Fruit fly (Drosophila melanogaster) whole organism, pupa: ENCODE results near the gene CG3337.

Experiments used
- CG10348 ChIP-seq: fragments of 200-800 bp; sonication (Bioruptor generic); IDR thresholded peaks from 2 replicates; pipeline ENCODE4 v1.3.6; 2022; ENCODE audit warnings: missing biosample characterization, missing genetic modification characterization
- CG12605 ChIP-seq: fragments of 200-800 bp; sonication (Bioruptor generic); IDR thresholded peaks from 2 replicates; pipeline ENCODE4 v1.3.6; 2022; ENCODE audit warnings: missing biosample characterization, missing genetic modification characterization
- CG13204 ChIP-seq: fragments of 200-800 bp; sonication (Bioruptor generic); optimal IDR thresholded peaks from 2 replicates; lab custom pipeline; 2018; ENCODE audit warnings: missing biosample characterization, mild to moderate bottlenecking, missing genetic modification characterization, moderate library complexity
- CG14655 ChIP-seq: fragments of 200-800 bp; sonication (Bioruptor generic); optimal IDR thresholded peaks from 3 replicates; lab custom pipeline; 2017; ENCODE audit warnings: mild to moderate bottlenecking, missing biosample characterization, missing genetic modification reagents, missing genetic modification characterization
- CG15710 ChIP-seq: fragments of 200-800 bp; sonication (Bioruptor generic); optimal IDR thresholded peaks from 2 replicates; lab custom pipeline; 2018; ENCODE audit warnings: missing biosample characterization, mild to moderate bottlenecking, missing genetic modification characterization, moderate library complexity
- CG17806 ChIP-seq: fragments of 200-800 bp; sonication (Bioruptor generic); optimal IDR thresholded peaks from 2 replicates; lab custom pipeline; 2018; ENCODE audit warnings: missing biosample characterization, mild to moderate bottlenecking, missing genetic modification characterization, moderate library complexity
- CG32121 ChIP-seq: fragments of 200-800 bp; sonication (Bioruptor generic); IDR thresholded peaks from 2 replicates; pipeline ENCODE4 v1.3.6; 2022; ENCODE audit warnings: missing biosample characterization, missing genetic modification characterization
- CG34367 ChIP-seq: fragments of 200-800 bp; sonication (Bioruptor generic); optimal IDR thresholded peaks from 2 replicates; lab custom pipeline; 2018; ENCODE audit warnings: missing biosample characterization, mild to moderate bottlenecking, missing genetic modification characterization
- CG4496 ChIP-seq: fragments of 200-800 bp; sonication (Bioruptor generic); IDR thresholded peaks from 3 replicates; pipeline ENCODE4 v1.3.6; 2022; ENCODE audit warnings: missing biosample characterization, missing genetic modification characterization
- CG8159 ChIP-seq: fragments of 200-800 bp; sonication (Bioruptor generic); optimal IDR thresholded peaks from 3 replicates; lab custom pipeline; 2018; ENCODE audit warnings: missing biosample characterization, mild to moderate bottlenecking, missing genetic modification characterization, moderate library complexity
- CG8301 ChIP-seq: fragments of 200-800 bp; sonication (Bioruptor generic); optimal IDR thresholded peaks from 2 replicates; lab custom pipeline; 2018; ENCODE audit warnings: missing biosample characterization, mild to moderate bottlenecking, missing genetic modification characterization
- CG9948 ChIP-seq: fragments of 200-800 bp; sonication (Bioruptor generic); optimal IDR thresholded peaks from 2 replicates; lab custom pipeline; 2018; ENCODE audit warnings: missing biosample characterization, mild to moderate bottlenecking, missing genetic modification characterization, moderate library complexity
- D1 ChIP-seq: fragments of 200-800 bp; sonication (Bioruptor generic); optimal IDR thresholded peaks from 2 replicates; lab custom pipeline; 2018; ENCODE audit warnings: missing biosample characterization, mild to moderate bottlenecking, missing genetic modification characterization, moderate library complexity
- EcR ChIP-seq: fragments of 200-800 bp; sonication (Bioruptor generic); optimal IDR thresholded peaks from 3 replicates; lab custom pipeline; 2019; ENCODE audit warnings: missing biosample characterization, missing genetic modification characterization, mild to moderate bottlenecking, moderate library complexity, missing genetic modification reagents
- Ets98B ChIP-seq: fragments of 200-800 bp; sonication (Bioruptor generic); IDR thresholded peaks from 2 replicates; pipeline ENCODE4 v1.3.6; 2022; ENCODE audit warnings: missing biosample characterization, missing genetic modification characterization
- Pif1A ChIP-seq: fragments of 200-800 bp; sonication (Bioruptor generic); optimal IDR thresholded peaks from 3 replicates; lab custom pipeline; 2016; ENCODE audit warnings: missing biosample characterization, missing genetic modification characterization
- Pif1B ChIP-seq: fragments of 200-800 bp; sonication (Bioruptor generic); optimal IDR thresholded peaks from 3 replicates; lab custom pipeline; 2016; ENCODE audit warnings: missing biosample characterization, missing genetic modification characterization
- Snoo ChIP-seq: fragments of 200-800 bp; sonication (Bioruptor generic); optimal IDR thresholded peaks from 3 replicates; lab custom pipeline; 2017; ENCODE audit warnings: missing biosample characterization, mild to moderate bottlenecking, missing genetic modification characterization, inconsistent platforms
- fd96Ca ChIP-seq: fragments of 200-800 bp; sonication (Bioruptor generic); IDR thresholded peaks from 3 replicates; pipeline ENCODE4 v1.3.6; 2022; ENCODE audit warnings: missing biosample characterization, missing genetic modification characterization
- gl ChIP-seq: fragments of 200-800 bp; sonication (Bioruptor generic); optimal IDR thresholded peaks from 2 replicates; lab custom pipeline; 2018; ENCODE audit warnings: missing biosample characterization, mild to moderate bottlenecking, missing genetic modification characterization
- rn ChIP-seq: fragments of 200-800 bp; sonication (Bioruptor generic); IDR thresholded peaks from 2 replicates; pipeline ENCODE4 v1.3.6; 2022; ENCODE audit warnings: missing biosample characterization, missing genetic modification characterization

The CG3337 gene

dm6 chr3R:21199085-21199899 is 24.1 kb downstream of the CG3337 start:
- TF ChIP-seq CG14655 (GFP tag; lab: Kevin White, UChicago) (peak; percentile 1), Pif1A (no peak), CG9948 (tag; lab: Kevin White, UChicago) (no peak), CG13204 (GFP tag; lab: Kevin White, UChicago) (no peak), EcR (GFP tag; lab: Kevin White, UChicago) (peak; percentile 27), CG8301 (tag; lab: Kevin White, UChicago) (no peak)
- TF ChIP-seq, all 21 proteins: peak for 2

dm6 chr3R:21198073-21198472 is 25.3 kb downstream of the CG3337 start:
- no peak for TF ChIP-seq CG14655 (GFP tag; lab: Kevin White, UChicago)
- TF ChIP-seq CG17806, result no peak

dm6 chr3R:21197566-21197965 is 25.8 kb downstream of the CG3337 start:
- TF ChIP-seq CG8159 (tag; lab: Kevin White, UChicago), result no peak
- no peak for TF ChIP-seq D1 (tag; lab: Kevin White, UChicago)
- TF ChIP-seq CG15710 (tag; lab: Kevin White, UChicago), result no peak
- TF ChIP-seq Pif1A, result no peak
- TF ChIP-seq CG14655 (GFP tag; lab: Kevin White, UChicago), result no peak
- no peak for TF ChIP-seq CG4496 (GFP tag; lab: Robert Waterston, UW)
- no peak for TF ChIP-seq Ets98B (GFP tag; lab: Robert Waterston, UW)
- TF ChIP-seq CG9948 (tag; lab: Kevin White, UChicago), result no peak
- no peak for TF ChIP-seq fd96Ca (GFP tag; lab: Robert Waterston, UW)
- TF ChIP-seq rn (GFP tag; lab: Robert Waterston, UW), result no peak
- TF ChIP-seq Snoo (tag; lab: Kevin White, UChicago), result no peak
- TF ChIP-seq gl (tag; lab: Kevin White, UChicago), result no peak
- no peak for TF ChIP-seq Pif1B
- TF ChIP-seq CG8301 (tag; lab: Kevin White, UChicago), result no peak
- TF ChIP-seq CG13204 (GFP tag; lab: Kevin White, UChicago), result no peak
- no peak for TF ChIP-seq EcR (GFP tag; lab: Kevin White, UChicago)
- TF ChIP-seq CG10348, result no peak
- no peak for TF ChIP-seq CG32121 (GFP tag; lab: Robert Waterston, UW)

- TF ChIP-seq CG14655 (GFP tag; lab: Kevin White, UChicago) (peak; percentile 66), gl (tag; lab: Kevin White, UChicago) (no peak), Pif1A (peak; percentile 43), CG8159 (tag; lab: Kevin White, UChicago) (peak; percentile 68), CG8301 (tag; lab: Kevin White, UChicago) (peak; percentile 62), CG10348 (no peak), fd96Ca (GFP tag; lab: Robert Waterston, UW) (0 out of 3 replicates have a peak, but pooled peaks have one; percentile 15), CG4496 (GFP tag; lab: Robert Waterston, UW) (peak; percentile 62; the same call in 2 of the 3 replicates), Ets98B (GFP tag; lab: Robert Waterston, UW) (peak; percentile 29), CG17806 (peak; percentile 53), CG13204 (GFP tag; lab: Kevin White, UChicago) (no peak), CG9948 (tag; lab: Kevin White, UChicago) (peak; percentile 42), CG15710 (tag; lab: Kevin White, UChicago) (peak; percentile 56), CG32121 (GFP tag; lab: Robert Waterston, UW) (peak; percentile 41; the same call in 1 of the 2 replicates), Snoo (tag; lab: Kevin White, UChicago) (peak; percentile 18), D1 (tag; lab: Kevin White, UChicago) (no peak), CG34367 (tag; lab: Kevin White, UChicago) (peak; percentile 26), CG12605 (GFP tag; lab: Robert Waterston, UW) (0 out of 2 replicates have a peak, but pooled peaks have one; percentile 39), Pif1B (peak; percentile 2)
- TF ChIP-seq, all 21 proteins: peak for 15
Observed at dm6 chr3R:21195210-21195967, 28.0 kb downstream of the CG3337 start.

- TF ChIP-seq CG13204 (GFP tag; lab: Kevin White, UChicago) (no peak), CG32121 (GFP tag; lab: Robert Waterston, UW) (0 out of 2 replicates have a peak, but pooled peaks have one; percentile 18)
- TF ChIP-seq, all 21 proteins: peak for 1
Observed at dm6 chr3R:21193742-21194141, 29.6 kb downstream of the CG3337 start.

dm6 chr3R:21192267-21192666 is 31.1 kb downstream of the CG3337 start:
- no peak for TF ChIP-seq D1 (tag; lab: Kevin White, UChicago)
- TF ChIP-seq CG10348, result no peak
- no peak for TF ChIP-seq CG32121 (GFP tag; lab: Robert Waterston, UW)
- peak; percentile 30 for TF ChIP-seq CG17806
- peak; percentile 22 for TF ChIP-seq CG13204 (GFP tag; lab: Kevin White, UChicago)
- TF ChIP-seq gl (tag; lab: Kevin White, UChicago), result no peak
- peak; percentile 5 for TF ChIP-seq Pif1B
- peak; percentile 46 for TF ChIP-seq CG8159 (tag; lab: Kevin White, UChicago)
- TF ChIP-seq Pif1A, result peak; percentile 4
- peak; percentile 37 for TF ChIP-seq CG15710 (tag; lab: Kevin White, UChicago)
- no peak for TF ChIP-seq CG8301 (tag; lab: Kevin White, UChicago)
- TF ChIP-seq CG12605 (GFP tag; lab: Robert Waterston, UW), result no peak
- no peak for TF ChIP-seq Snoo (tag; lab: Kevin White, UChicago)
- no peak for TF ChIP-seq CG4496 (GFP tag; lab: Robert Waterston, UW)
- no peak for TF ChIP-seq CG14655 (GFP tag; lab: Kevin White, UChicago)
- TF ChIP-seq CG34367 (tag; lab: Kevin White, UChicago), result no peak
- TF ChIP-seq CG9948 (tag; lab: Kevin White, UChicago), result peak; percentile 31
- TF ChIP-seq Ets98B (GFP tag; lab: Robert Waterston, UW), result no peak
- no peak for TF ChIP-seq EcR (GFP tag; lab: Kevin White, UChicago)
- TF ChIP-seq rn (GFP tag; lab: Robert Waterston, UW), result no peak
- TF ChIP-seq fd96Ca (GFP tag; lab: Robert Waterston, UW), result no peak
- TF ChIP-seq, all 21 proteins: peak for 7
